Worm (Caenorhabditis elegans) whole organism, L2 larva: ENCODE results near the gene F40F8.4.

Source experiments
- ZK546.5 ChIP-seq: sonication (generic microtip); optimal IDR thresholded peaks from 2 replicates; lab custom pipeline; 2017; ENCODE audit warnings: missing biosample characterization, missing genetic modification characterization
- ama-1 ChIP-seq: fragments of 150-350 bp; optimal IDR thresholded peaks from 2 replicates; lab custom pipeline; 2018; ENCODE audit warnings: inconsistent platforms
- ceh-16 ChIP-seq: fragments of 150-350 bp; optimal IDR thresholded peaks from 2 replicates; lab custom pipeline; 2014; ENCODE audit warnings: missing biosample characterization, missing genetic modification characterization
- ceh-82 ChIP-seq: fragments of 150-350 bp; optimal IDR thresholded peaks from 2 replicates; lab custom pipeline; 2014; ENCODE audit warnings: missing biosample characterization, missing genetic modification characterization
- elt-3 ChIP-seq: sonication (generic microtip); optimal IDR thresholded peaks from 2 replicates; lab custom pipeline; 2017; ENCODE audit warnings: missing biosample characterization, missing genetic modification characterization
- nhr-11 ChIP-seq: fragments of 150-350 bp; optimal IDR thresholded peaks from 2 replicates; lab custom pipeline; 2014; ENCODE audit warnings: missing biosample characterization, missing genetic modification characterization
- nhr-12 ChIP-seq: fragments of 150-350 bp; optimal IDR thresholded peaks from 2 replicates; lab custom pipeline; 2014; ENCODE audit warnings: missing biosample characterization, missing genetic modification characterization
- nhr-237 ChIP-seq: fragments of 150-350 bp; optimal IDR thresholded peaks from 2 replicates; lab custom pipeline; 2014; ENCODE audit warnings: missing biosample characterization, missing genetic modification characterization
- nhr-25 ChIP-seq: fragments of 150-350 bp; sonication (generic microtip); optimal IDR thresholded peaks from 3 replicates; lab custom pipeline; 2014; ENCODE audit warnings: missing biosample characterization, missing genetic modification characterization
- unc-39 ChIP-seq: fragments of 150-350 bp; optimal IDR thresholded peaks from 2 replicates; lab custom pipeline; 2014; ENCODE audit warnings: missing biosample characterization, missing genetic modification characterization
- unc-62 ChIP-seq: fragments of 150-350 bp; optimal IDR thresholded peaks from 2 replicates; lab custom pipeline; 2014; ENCODE audit warnings: missing biosample characterization, missing genetic modification reagents, missing genetic modification characterization
- ztf-11 ChIP-seq: sonication (generic microtip); optimal IDR thresholded peaks from 2 replicates; lab custom pipeline; 2017; ENCODE audit warnings: missing biosample characterization, missing genetic modification characterization

DNA sequence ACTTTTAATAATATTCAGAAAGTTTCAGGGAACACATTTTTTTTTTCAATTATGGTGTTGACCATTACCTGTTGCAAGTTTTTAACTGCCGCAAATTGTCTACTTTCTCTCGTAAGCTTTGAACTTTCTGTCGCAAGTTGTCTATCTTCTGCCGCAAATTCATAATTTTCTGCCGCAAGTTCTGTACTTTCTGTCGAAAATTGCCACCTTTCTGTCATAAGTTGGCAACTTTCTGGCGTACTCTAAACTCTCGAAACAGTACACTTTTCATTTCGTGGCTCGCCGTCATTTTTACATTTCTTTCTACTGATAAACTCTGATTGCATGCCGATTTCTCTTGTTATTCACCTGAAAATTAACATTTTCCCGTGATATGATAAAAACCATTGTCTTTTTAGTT is 15.4 kb upstream of the F40F8.4 start:
- TF ChIP-seq ama-1 (no peak), unc-62 (GFP tag; lab: Kevin White, UChicago) (no peak), ztf-11 (tag; lab: Kevin White, UChicago) (no peak), unc-39 (tag; lab: Kevin White, UChicago) (no peak), nhr-237 (tag; lab: Kevin White, UChicago) (no peak), ZK546.5 (tag; lab: Kevin White, UChicago) (no peak), nhr-12 (tag; lab: Kevin White, UChicago) (no peak), ceh-16 (tag; lab: Kevin White, UChicago) (no peak), nhr-11 (tag; lab: Kevin White, UChicago) (no peak), nhr-25 (tag; lab: Kevin White, UChicago) (no peak), elt-3 (tag; lab: Kevin White, UChicago) (no peak), ceh-82 (tag; lab: Kevin White, UChicago) (no peak)
